Worm (Caenorhabditis elegans): ENCODE measurements around the gene F57A10.4.
"Not testable (repeated sequence)": the region's sequence is repeated elsewhere in the genome, so short reads cannot be mapped to it uniquely, and the experiment has no call there.

F57A10.4 gene

DNA sequence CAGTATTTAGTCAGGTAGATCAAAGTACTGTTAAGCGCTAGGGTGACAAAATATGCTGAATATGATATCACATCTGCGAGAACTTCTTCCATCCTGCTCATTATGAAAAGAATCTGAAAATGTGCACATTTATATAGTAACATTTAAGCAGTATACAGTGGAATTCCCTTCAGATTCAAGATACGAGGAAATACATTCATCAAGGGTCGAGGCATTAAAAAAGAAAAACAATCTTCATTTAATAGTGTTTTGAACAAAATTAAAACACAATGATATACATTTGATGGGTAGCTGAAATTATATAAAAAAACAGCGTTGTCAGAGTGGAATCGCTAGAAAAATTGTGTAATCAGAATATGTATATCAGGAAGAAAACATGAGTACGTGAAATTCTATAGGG, 33.5 kb upstream of the F57A10.4 start, which contains the start of gene str-27:
TSS of gene str-27 (minus strand) at position 101 of the 400 bp plus-strand sequence.
- TF ChIP-seq alr-1 (tag; optimal IDR thresholded peaks at IDR 0.05; ENCODE audit: borderline replicate concordance) (no peak), zag-1 (tag; optimal IDR thresholded peaks at IDR 0.05) (no peak), lin-39 (tag; optimal IDR thresholded peaks at IDR 0.05) (no peak), nhr-85 (tag) (no peak), ets-5 (GFP tag; IDR thresholded peaks at IDR 0.05) (no peak), ceh-82 (tag; optimal IDR thresholded peaks at IDR 0.05) (no peak), mef-2 (tag; optimal IDR thresholded peaks at IDR 0.05) (no peak), ceh-8 (GFP tag; optimal IDR thresholded peaks at IDR 0.05) (no peak), elt-2 (tag; optimal IDR thresholded peaks at IDR 0.05) (no peak), fkh-10 (GFP tag; optimal IDR thresholded peaks at IDR 0.05) (no peak), Y116A8C.19 (tag; optimal IDR thresholded peaks at IDR 0.05; ENCODE audit: borderline replicate concordance) (no peak), pax-3 (tag; optimal IDR thresholded peaks at IDR 0.05) (no peak), efl-1 (optimal IDR thresholded peaks at IDR 0.05) (no peak), efl-1 (GFP tag; optimal IDR thresholded peaks at IDR 0.05 in 1 of 2) (no peak), nhr-71 (tag; optimal IDR thresholded peaks at IDR 0.05) (no peak), grh-1 (GFP tag; IDR thresholded peaks at IDR 0.05) (no peak), nhr-237 (tag; optimal IDR thresholded peaks at IDR 0.05) (no peak), nhr-77 (tag; optimal IDR thresholded peaks at IDR 0.05) (no peak), unc-86 (tag; optimal IDR thresholded peaks at IDR 0.05) (no peak), irx-1 (tag; optimal IDR thresholded peaks at IDR 0.05) (no peak)

DNA sequence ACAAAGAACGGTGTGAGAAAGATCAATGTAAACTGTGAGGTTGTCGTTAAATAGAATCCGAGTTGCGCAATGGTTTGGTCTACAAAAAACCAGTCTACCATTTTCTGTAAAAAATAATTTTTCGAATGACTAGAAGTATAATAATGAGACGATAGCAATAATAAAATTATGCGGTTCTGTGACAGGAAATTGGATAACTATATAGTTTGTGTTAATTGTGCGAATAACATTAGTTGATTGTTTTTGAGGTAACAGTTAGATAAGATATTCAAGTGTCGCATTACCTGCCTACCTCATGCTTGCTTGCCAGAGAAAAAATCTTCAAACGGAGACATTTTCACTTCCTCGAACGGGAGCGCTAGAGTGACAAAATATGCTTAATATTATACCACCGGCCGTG, 27.4 kb upstream of the F57A10.4 start, which contains the start of gene str-18:
TSS of gene str-18 (minus strand) at position 101 of the 400 bp plus-strand sequence.
- TF ChIP-seq nhr-77 (tag; optimal IDR thresholded peaks at IDR 0.05) (no peak), nhr-237 (tag; optimal IDR thresholded peaks at IDR 0.05) (no peak)

DNA sequence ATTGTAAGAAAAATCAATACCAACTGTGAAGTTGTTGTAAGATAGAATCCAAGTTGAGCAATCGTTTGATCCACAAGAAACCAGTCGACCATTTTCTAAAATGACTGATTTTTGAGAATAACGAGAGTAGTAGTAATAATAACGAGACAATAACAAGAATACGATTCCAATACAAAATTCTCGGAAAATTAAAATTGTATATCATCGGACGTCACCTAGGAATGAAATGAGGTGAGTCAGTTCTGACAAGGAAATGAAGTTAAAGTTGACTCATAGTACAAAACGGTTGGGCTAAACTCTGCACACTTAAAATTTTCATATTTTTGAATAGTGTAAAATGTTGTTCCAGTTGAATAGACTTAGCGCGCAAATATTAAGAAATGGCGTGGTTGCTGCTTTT, 24.9 kb upstream of the F57A10.4 start, which contains the start of gene str-19:
TSS of gene str-19 (minus strand) at position 101 of the 400 bp plus-strand sequence.
- not testable (repeated sequence) for TF ChIP-seq dpl-1 (GFP tag; optimal IDR thresholded peaks at IDR 0.05); mef-2 (tag; optimal IDR thresholded peaks at IDR 0.05); lin-14 (GFP tag; optimal IDR thresholded peaks at IDR 0.05)

DNA sequence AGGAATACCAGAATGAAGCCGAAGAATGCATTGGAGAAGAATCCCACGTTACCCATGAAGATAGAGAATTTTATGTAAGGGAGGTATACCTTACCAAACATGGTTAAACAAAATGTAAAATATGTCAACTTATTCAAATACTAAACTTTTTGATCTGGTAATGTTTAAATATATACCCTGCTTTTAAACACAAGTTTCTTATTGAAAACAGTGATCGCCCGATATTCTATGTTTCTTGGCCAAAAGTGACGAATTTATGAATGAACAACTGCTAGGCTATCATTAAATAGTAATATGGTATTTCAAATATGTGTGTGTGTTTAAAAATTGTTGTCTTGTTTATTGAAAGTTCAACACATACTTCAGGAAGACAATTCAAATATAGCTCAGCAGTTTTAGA, 20.9 kb upstream of the F57A10.4 start, which contains the start of gene T23D5.8:
TSS of gene T23D5.8 (minus strand) at position 101 of the 400 bp plus-strand sequence.
- not testable (repeated sequence) for TF ChIP-seq hlh-4 (tag; optimal IDR thresholded peaks at IDR 0.05); egl-13 (tag; optimal IDR thresholded peaks at IDR 0.05); ceh-88 (GFP tag; IDR thresholded peaks at IDR 0.05)

DNA sequence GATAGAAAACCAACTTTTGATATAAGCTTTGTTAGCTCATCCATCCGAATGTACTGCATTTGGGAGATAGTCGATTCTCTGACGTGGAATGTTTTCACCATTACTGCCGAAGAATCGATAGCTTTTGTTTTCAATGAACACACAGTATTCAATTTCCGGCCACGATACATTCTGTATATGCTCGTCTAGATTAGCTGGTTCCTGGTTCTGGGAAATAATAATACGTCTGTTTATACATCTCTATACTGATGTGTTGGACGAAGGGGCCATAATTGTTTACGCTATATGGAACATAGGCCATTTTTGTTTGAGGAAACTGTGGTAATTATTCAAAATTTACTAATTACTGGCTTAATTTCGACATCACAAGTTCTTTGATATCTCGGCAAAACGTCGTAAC, 19.1 kb upstream of the F57A10.4 start, which contains the start of gene str-6:
TSS of gene str-6 (minus strand) at position 101 of the 400 bp plus-strand sequence.
- no peak for TF ChIP-seq mef-2 (tag; optimal IDR thresholded peaks at IDR 0.05)
- no peak for TF ChIP-seq snpc-4 (tag; optimal IDR thresholded peaks at IDR 0.05)
- no peak for TF ChIP-seq ceh-8 (GFP tag; optimal IDR thresholded peaks at IDR 0.05)
- TF ChIP-seq pag-3 (tag; optimal IDR thresholded peaks at IDR 0.05; ENCODE audit: borderline replicate concordance, insufficient read depth) = no peak
- TF ChIP-seq isw-1 (GFP tag; IDR thresholded peaks at IDR 0.05) = no peak
- TF ChIP-seq nhr-11 (tag; optimal IDR thresholded peaks at IDR 0.05) = no peak
- no peak for TF ChIP-seq irx-1 (tag; optimal IDR thresholded peaks at IDR 0.05)
- no peak for TF ChIP-seq zip-4 (GFP tag; optimal IDR thresholded peaks at IDR 0.05)

DNA sequence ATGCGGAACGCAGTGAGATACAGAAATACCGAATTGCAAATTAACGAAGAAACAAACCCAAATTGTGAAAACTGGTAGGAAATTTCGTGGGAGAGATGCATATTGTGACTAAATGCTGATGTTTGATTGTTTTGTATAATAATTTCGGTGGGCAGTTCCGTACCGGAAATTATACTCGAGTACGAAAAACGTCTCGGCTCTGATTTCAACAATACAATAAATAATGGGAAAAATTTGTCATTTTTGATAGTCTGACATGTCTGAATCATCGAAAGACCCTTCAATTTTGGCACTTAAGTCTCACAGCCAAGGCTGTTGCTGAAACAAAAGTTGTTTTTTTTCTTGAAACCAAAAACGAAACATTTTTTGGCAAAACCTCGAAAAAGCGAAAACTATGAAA, 17.2 kb upstream of the F57A10.4 start, which contains the start of gene str-43:
TSS of gene str-43 (minus strand) at position 101 of the 400 bp plus-strand sequence.
- TF ChIP-seq unc-86 (tag; optimal IDR thresholded peaks at IDR 0.05) = no peak
- TF ChIP-seq fos-1 (tag; optimal IDR thresholded peaks at IDR 0.05) = no peak
- TF ChIP-seq nhr-11 (tag; optimal IDR thresholded peaks at IDR 0.05) = no peak
- TF ChIP-seq nhr-20 (tag; optimal IDR thresholded peaks at IDR 0.05) = no peak
- TF ChIP-seq C16A3.4 (tag; optimal IDR thresholded peaks at IDR 0.05) = no peak
- TF ChIP-seq mep-1 (tag; optimal IDR thresholded peaks at IDR 0.05) = no peak
- no peak for TF ChIP-seq tlp-1 (tag; optimal IDR thresholded peaks at IDR 0.05)
- TF ChIP-seq ceh-8 (GFP tag; optimal IDR thresholded peaks at IDR 0.05) = no peak
- TF ChIP-seq hpl-2 (GFP tag; optimal IDR thresholded peaks at IDR 0.05) = no peak
- TF ChIP-seq ceh-63 (GFP tag; optimal IDR thresholded peaks at IDR 0.05) = no peak

Data from whole organism, L1 larva.